Worm (Caenorhabditis elegans) whole organism, L4 larva: ENCODE results near the gene cdr-3.

Experiments
- R02D3.7 ChIP-seq: fragments of 150-350 bp; sonication (generic microtip); optimal IDR thresholded peaks from 3 replicates; lab custom pipeline; 2014; ENCODE audit warnings: missing biosample characterization, missing genetic modification characterization
- ama-1 ChIP-seq: fragments of 150-350 bp; optimal IDR thresholded peaks from 2 replicates; lab custom pipeline; 2014; ENCODE audit warnings: inconsistent platforms, mixed read lengths
- dpl-1 ChIP-seq: fragments of 150-350 bp; optimal IDR thresholded peaks from 2 replicates; lab custom pipeline; 2014; ENCODE audit warnings: missing biosample characterization, missing genetic modification reagents, missing genetic modification characterization
- fos-1 ChIP-seq: fragments of 150-350 bp; optimal IDR thresholded peaks from 2 replicates; lab custom pipeline; 2014; ENCODE audit warnings: missing biosample characterization, missing genetic modification characterization
- nhr-48 ChIP-seq: sonication (generic microtip); optimal IDR thresholded peaks from 2 replicates; lab custom pipeline; 2016; ENCODE audit warnings: mild to moderate bottlenecking, missing genetic modification characterization, missing compliant biosample characterization
- sdz-12 ChIP-seq: fragments of 200-800 bp; sonication (Bioruptor generic); optimal IDR thresholded peaks from 2 replicates; lab custom pipeline; 2018; ENCODE audit warnings: mild to moderate bottlenecking, missing genetic modification characterization, missing compliant biosample characterization

DNA sequence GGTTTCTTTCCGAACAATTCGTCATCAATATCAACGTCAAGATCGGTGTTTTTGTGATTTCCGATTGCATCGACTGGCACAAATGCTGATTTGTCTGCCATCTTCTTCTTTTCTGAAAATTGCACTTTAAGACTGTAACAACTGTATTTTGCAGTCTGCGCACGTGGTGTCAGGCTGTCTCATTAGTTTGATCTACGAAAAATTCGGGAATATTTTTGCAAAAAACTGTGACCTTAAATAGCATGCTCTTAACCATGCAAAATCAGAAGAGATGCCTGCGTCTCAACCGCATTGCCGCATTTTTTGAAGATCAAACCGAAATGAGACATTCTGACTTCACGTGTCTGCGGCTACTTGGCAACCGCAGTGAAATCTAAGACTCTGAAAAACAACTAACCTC is 15.8 kb downstream of the cdr-3 start, which contains the start of gene K01D12.7:
- TF ChIP-seq fos-1 (no peak), ama-1 (no peak), nhr-48 (tag; lab: Kevin White, UChicago) (no peak), sdz-12 (GFP tag; lab: Kevin White, UChicago) (no peak), R02D3.7 (no peak), dpl-1 (GFP tag; lab: Kevin White, UChicago) (no peak)
